Worm (Caenorhabditis elegans): Measurements from ENCODE around the gene egrh-2.
A peak's percentile ranks its signal among the peaks of the same experiment; 100 is the strongest.

The egrh-2 gene

ce11 chrIV:957820-958219 is 32.4 kb downstream of the egrh-2 start (continued):
- TF ChIP-seq efl-3 (GFP tag; optimal IDR thresholded peaks at IDR 0.05) (peak; percentile 27), sup-37 (GFP tag; optimal IDR thresholded peaks at IDR 0.05) (no peak), nhr-77 (tag; optimal IDR thresholded peaks at IDR 0.05) (peak; percentile 26), hlh-4 (tag; optimal IDR thresholded peaks at IDR 0.05) (no peak), nhr-90 (tag; optimal IDR thresholded peaks at IDR 0.05; ENCODE audit: poor library complexity) (peak; percentile 79), nhr-237 (tag; optimal IDR thresholded peaks at IDR 0.05) (no peak), nhr-84 (tag; optimal IDR thresholded peaks at IDR 0.05) (no peak), lsy-2 (tag; optimal IDR thresholded peaks at IDR 0.05) (peak; percentile 69 to 71), ceh-82 (tag; optimal IDR thresholded peaks at IDR 0.05) (peak in 2 of 3 experiments; percentile 3 to 22), dpl-1 (GFP tag; optimal IDR thresholded peaks at IDR 0.05) (peak; percentile 41 to 59 (median 55)), hpl-2 (GFP tag; optimal IDR thresholded peaks at IDR 0.05) (peak; percentile 7), pag-3 (tag; optimal IDR thresholded peaks at IDR 0.05; ENCODE audit: borderline replicate concordance, insufficient read depth) (no peak), C16A3.4 (tag; optimal IDR thresholded peaks at IDR 0.05) (peak; percentile 39)

ce11 chrIV:953136-953535 is 37.1 kb downstream of the egrh-2 start:
- TF ChIP-seq blmp-1 (tag; optimal IDR thresholded peaks at IDR 0.05) (peak; percentile 77), nhr-47 (tag; optimal IDR thresholded peaks at IDR 0.05) (no peak)

ce11 chrIV:951569-951968 is 38.7 kb downstream of the egrh-2 start:
- TF ChIP-seq lin-14 (GFP tag; optimal IDR thresholded peaks at IDR 0.05) (peak; percentile 54), pag-3 (tag; optimal IDR thresholded peaks at IDR 0.05; ENCODE audit: borderline replicate concordance, insufficient read depth) (no peak)

- TF ChIP-seq mep-1 (tag; optimal IDR thresholded peaks at IDR 0.05) (peak; percentile 1), ama-1 (optimal IDR thresholded peaks at IDR 0.05) (no peak), nhr-85 (tag) (peak; percentile 66), blmp-1 (tag; optimal IDR thresholded peaks at IDR 0.05) (peak; percentile 14)
Measured at ce11 chrIV:949940-950592, 40.2 kb downstream of the egrh-2 start.

ce11 chrIV:945601-946000 is 44.7 kb downstream of the egrh-2 start, which contains the start of gene faah-3:
Gene faah-3 (minus strand): TSS chrIV:945653.
- TF ChIP-seq tlp-1 (tag; optimal IDR thresholded peaks at IDR 0.05) = peak; percentile 64
- no peak for TF ChIP-seq nhr-12 (tag; optimal IDR thresholded peaks at IDR 0.05)
- no peak for TF ChIP-seq nhr-71 (tag; optimal IDR thresholded peaks at IDR 0.05)
- no peak for TF ChIP-seq ama-1 (optimal IDR thresholded peaks at IDR 0.05)
- peak; percentile 85 for TF ChIP-seq elt-2 (tag; optimal IDR thresholded peaks at IDR 0.05)
- TF ChIP-seq skn-1 (tag; optimal IDR thresholded peaks at IDR 0.05) = no peak

- TF ChIP-seq ces-1 (GFP tag; optimal IDR thresholded peaks at IDR 0.05) = no peak
- no peak for TF ChIP-seq elt-2 (tag; optimal IDR thresholded peaks at IDR 0.05)
- TF ChIP-seq fkh-8 (tag; optimal IDR thresholded peaks at IDR 0.05) = peak; percentile 27
- TF ChIP-seq aha-1 (tag; optimal IDR thresholded peaks at IDR 0.05) = no peak
- TF ChIP-seq C04F5.9 (tag; optimal IDR thresholded peaks at IDR 0.05) = no peak
Measured at ce11 chrIV:935725-936124, 54.5 kb downstream of the egrh-2 start, which contains the start of gene F58H7.1. Gene F58H7.1 (minus strand): TSS chrIV:935825.
